Fruit fly (Drosophila melanogaster) whole organism, prepupa: ENCODE measurements around the gene CG1738.

Source experiments
- CG11294 ChIP-seq: fragments of 200-800 bp; sonication (Bioruptor generic); IDR thresholded peaks from 2 replicates; pipeline ENCODE4 v1.3.6; 2022; ENCODE audit warnings: missing biosample characterization, missing genetic modification characterization
- CG1621 ChIP-seq: fragments of 200-800 bp; sonication (Bioruptor generic); optimal IDR thresholded peaks from 3 replicates; lab custom pipeline; 2018; ENCODE audit warnings: missing biosample characterization, mild to moderate bottlenecking, missing genetic modification characterization
- CG16779 ChIP-seq: fragments of 200-800 bp; sonication (Bioruptor generic); optimal IDR thresholded peaks from 3 replicates; lab custom pipeline; 2017; ENCODE audit warnings: missing biosample characterization, mild to moderate bottlenecking, missing genetic modification characterization
- CG3032 ChIP-seq: fragments of 200-800 bp; optimal IDR thresholded peaks from 2 replicates; lab custom pipeline; 2019; ENCODE audit warnings: missing biosample characterization, mild to moderate bottlenecking, missing genetic modification characterization, moderate library complexity
- CG31627 ChIP-seq: fragments of 200-800 bp; sonication (Bioruptor generic); optimal IDR thresholded peaks from 3 replicates; lab custom pipeline; 2016; ENCODE audit warnings: missing biosample characterization, missing genetic modification characterization
- CG32006 ChIP-seq: fragments of 200-800 bp; sonication (Bioruptor generic); optimal IDR thresholded peaks from 3 replicates; lab custom pipeline; 2017; ENCODE audit warnings: missing biosample characterization, mild to moderate bottlenecking, missing genetic modification characterization
- CG34406 ChIP-seq: fragments of 200-800 bp; sonication (Bioruptor generic); optimal IDR thresholded peaks from 3 replicates; lab custom pipeline; 2016; ENCODE audit warnings: missing biosample characterization, missing genetic modification characterization
- CG3919 ChIP-seq: fragments of 200-800 bp; sonication (Bioruptor generic); optimal IDR thresholded peaks from 3 replicates; lab custom pipeline; 2016; ENCODE audit warnings: missing biosample characterization, missing genetic modification characterization
- CG4318 ChIP-seq: fragments of 200-800 bp; sonication (Bioruptor generic); optimal IDR thresholded peaks from 3 replicates; lab custom pipeline; 2017; ENCODE audit warnings: missing biosample characterization, mild to moderate bottlenecking, missing genetic modification characterization
- CG6163 ChIP-seq: fragments of 200-800 bp; sonication (Bioruptor generic); IDR thresholded peaks from 3 replicates; pipeline ENCODE4 v1.3.6; 2022; ENCODE audit warnings: missing biosample characterization, missing genetic modification characterization
- CG6276 ChIP-seq: fragments of 200-800 bp; sonication (Bioruptor generic); optimal IDR thresholded peaks from 2 replicates; lab custom pipeline; 2017; ENCODE audit warnings: missing biosample characterization, mild to moderate bottlenecking, missing genetic modification characterization
- CG6808 ChIP-seq: fragments of 200-800 bp; sonication (Bioruptor generic); optimal IDR thresholded peaks from 3 replicates; lab custom pipeline; 2017; ENCODE audit warnings: missing biosample characterization, missing genetic modification characterization, mild to moderate bottlenecking, moderate library complexity, missing genetic modification reagents
- CG6854 ChIP-seq: fragments of 200-800 bp; sonication (Bioruptor generic); optimal IDR thresholded peaks from 2 replicates; lab custom pipeline; 2017; ENCODE audit warnings: missing biosample characterization, mild to moderate bottlenecking, missing genetic modification characterization
- CG8119 ChIP-seq: fragments of 200-800 bp; sonication (Bioruptor generic); IDR thresholded peaks from 3 replicates; pipeline ENCODE4 v1.3.6; 2022; ENCODE audit warnings: missing biosample characterization, missing genetic modification characterization
- CG8319 ChIP-seq: fragments of 200-800 bp; sonication (Bioruptor generic); optimal IDR thresholded peaks from 3 replicates; lab custom pipeline; 2016; ENCODE audit warnings: missing biosample characterization, missing genetic modification characterization
- CG8632 ChIP-seq: fragments of 200-800 bp; sonication (Bioruptor generic); optimal IDR thresholded peaks from 3 replicates; lab custom pipeline; 2016; ENCODE audit warnings: missing biosample characterization, missing genetic modification characterization
- Eip78C ChIP-seq: fragments of 200-800 bp; sonication (Bioruptor generic); peaks from one replicate; lab custom pipeline; 2016; ENCODE audit warnings: missing biosample characterization, missing genetic modification characterization
- Eip93F ChIP-seq: fragments of 200-800 bp; sonication (Bioruptor generic); optimal IDR thresholded peaks from 2 replicates; lab custom pipeline; 2016; ENCODE audit warnings: missing biosample characterization, mild to moderate bottlenecking, missing genetic modification characterization
- Ets21C ChIP-seq: fragments of 200-800 bp; sonication (Bioruptor generic); optimal IDR thresholded peaks from 3 replicates; lab custom pipeline; 2016; ENCODE audit warnings: missing biosample characterization, missing genetic modification characterization
- Ets96B ChIP-seq: fragments of 200-800 bp; optimal IDR thresholded peaks from 2 replicates; lab custom pipeline; 2019; ENCODE audit warnings: missing biosample characterization, mild to moderate bottlenecking, missing genetic modification characterization, moderate library complexity
- Gug ChIP-seq: fragments of 200-800 bp; sonication (Bioruptor generic); IDR thresholded peaks from 2 replicates; pipeline ENCODE4 v1.3.6; 2022; ENCODE audit warnings: missing biosample characterization, missing genetic modification characterization
- Lpt ChIP-seq: fragments of 200-800 bp; sonication (Bioruptor generic); optimal IDR thresholded peaks from 3 replicates; lab custom pipeline; 2016; ENCODE audit warnings: missing biosample characterization, missing genetic modification characterization
- OdsH ChIP-seq: fragments of 200-800 bp; sonication (Bioruptor generic); optimal IDR thresholded peaks from 3 replicates; lab custom pipeline; 2016; ENCODE audit warnings: missing biosample characterization, missing genetic modification characterization
- Smox ChIP-seq: fragments of 200-800 bp; sonication (Bioruptor generic); optimal IDR thresholded peaks from 3 replicates; lab custom pipeline; 2016; ENCODE audit warnings: missing biosample characterization, missing genetic modification characterization
- Sox102F ChIP-seq: fragments of 200-800 bp; sonication (Bioruptor generic); optimal IDR thresholded peaks from 2 replicates; lab custom pipeline; 2016; ENCODE audit warnings: missing biosample characterization, mild to moderate bottlenecking, missing genetic modification characterization
- Sox14 ChIP-seq: fragments of 200-800 bp; sonication (Bioruptor generic); optimal IDR thresholded peaks from 3 replicates; lab custom pipeline; 2016; ENCODE audit warnings: missing biosample characterization, missing genetic modification characterization
- Sox15 ChIP-seq: fragments of 200-800 bp; sonication (Bioruptor generic); optimal IDR thresholded peaks from 3 replicates; lab custom pipeline; 2016; ENCODE audit warnings: missing biosample characterization, missing genetic modification characterization
- acj6 ChIP-seq: fragments of 200-800 bp; sonication (Bioruptor generic); optimal IDR thresholded peaks from 3 replicates; lab custom pipeline; 2016; ENCODE audit warnings: missing biosample characterization, missing genetic modification characterization
- cyc ChIP-seq: fragments of 200-800 bp; sonication (Bioruptor generic); optimal IDR thresholded peaks from 3 replicates; lab custom pipeline; 2016; ENCODE audit warnings: missing biosample characterization, missing genetic modification characterization
- dac ChIP-seq: fragments of 200-800 bp; sonication (Bioruptor generic); optimal IDR thresholded peaks from 2 replicates; lab custom pipeline; 2017; ENCODE audit warnings: missing biosample characterization, mild to moderate bottlenecking, missing genetic modification characterization
- dsx ChIP-seq: fragments of 200-800 bp; optimal IDR thresholded peaks from 3 replicates; lab custom pipeline; 2019; ENCODE audit warnings: missing biosample characterization, mild to moderate bottlenecking, missing genetic modification characterization, moderate library complexity; ENCODE audit not compliant: poor library complexity, severe bottlenecking
- eg ChIP-seq: fragments of 200-800 bp; sonication (Bioruptor generic); IDR thresholded peaks from 3 replicates; pipeline ENCODE4 v1.3.6; 2022; ENCODE audit warnings: missing biosample characterization, missing genetic modification characterization
- fkh ChIP-seq: fragments of 200-800 bp; sonication (Bioruptor generic); optimal IDR thresholded peaks from 3 replicates; lab custom pipeline; 2017; ENCODE audit warnings: missing biosample characterization, mild to moderate bottlenecking, missing genetic modification characterization, moderate library complexity
- net ChIP-seq: fragments of 200-800 bp; sonication (Bioruptor generic); optimal IDR thresholded peaks from 3 replicates; lab custom pipeline; 2016; ENCODE audit warnings: missing biosample characterization, missing genetic modification characterization
- pdm3 ChIP-seq: fragments of 200-800 bp; sonication (Bioruptor generic); optimal IDR thresholded peaks from 3 replicates; lab custom pipeline; 2016; ENCODE audit warnings: missing biosample characterization, missing genetic modification characterization
- salr ChIP-seq, 2 experiments: fragments of 200-800 bp; sonication (Bioruptor generic); optimal IDR thresholded peaks; 3 replicates each; lab custom pipeline; 2016 to 2018; ENCODE audit warnings: missing biosample characterization in 2 of 2, missing genetic modification characterization in 2 of 2, mild to moderate bottlenecking in 1 of 2
- spab ChIP-seq: fragments of 200-800 bp; sonication (Bioruptor generic); optimal IDR thresholded peaks from 2 replicates; lab custom pipeline; 2017; ENCODE audit warnings: missing biosample characterization, mild to moderate bottlenecking, missing genetic modification characterization, missing genetic modification reagents
- ss ChIP-seq, 2 experiments: fragments of 200-800 bp; sonication (Bioruptor generic); optimal IDR thresholded peaks; 2 replicates in 1 of 2; 3 replicates in 1 of 2; lab custom pipeline; 2017 to 2018; ENCODE audit warnings: mild to moderate bottlenecking in 2 of 2, missing biosample characterization in 2 of 2, missing genetic modification characterization in 2 of 2, moderate library complexity in 1 of 2
- svp ChIP-seq: fragments of 200-800 bp; sonication (Bioruptor generic); peaks from one replicate; lab custom pipeline; 2016; ENCODE audit warnings: missing biosample characterization, missing genetic modification characterization
- topi ChIP-seq: fragments of 200-800 bp; sonication (Bioruptor generic); optimal IDR thresholded peaks from 3 replicates; lab custom pipeline; 2016; ENCODE audit warnings: missing biosample characterization, missing genetic modification characterization

The CG1738 gene

DNA sequence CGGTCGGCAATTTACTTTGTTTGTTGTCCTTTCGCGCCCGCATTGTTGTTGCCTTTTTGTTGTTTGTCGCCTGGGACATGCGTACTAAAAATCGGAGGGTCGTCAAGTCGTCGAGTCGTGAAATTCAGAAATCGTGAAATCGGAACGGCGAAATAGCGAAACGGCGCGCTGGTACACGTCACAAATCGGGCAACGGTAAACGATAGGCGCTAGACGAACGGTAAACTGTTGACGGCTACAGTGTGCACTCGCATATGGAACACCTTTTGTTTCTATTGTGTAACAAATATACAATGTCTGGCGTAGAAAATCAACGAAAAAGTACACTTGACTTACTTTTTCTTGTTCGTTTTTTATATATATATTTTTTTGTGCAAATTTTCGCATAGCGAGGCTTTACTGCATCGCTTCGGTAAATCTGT is 35.2 kb downstream of the CG1738 start (continued):
- TF ChIP-seq spab (GFP tag; lab: Kevin White, UChicago) (peak; percentile 18), CG6808 (peak; percentile 9), salr (GFP tag; optimal IDR thresholded peaks at IDR 0.05; lab: Kevin White, UChicago) (no peak), CG6854 (no peak), Sox15 (GFP tag; lab: Kevin White, UChicago) (peak; percentile 7), Gug (peak; percentile 34), CG31627 (GFP tag; lab: Kevin White, UChicago) (no peak), CG32006 (GFP tag; lab: Kevin White, UChicago) (peak; percentile 37), Ets96B (tag; lab: Kevin White, UChicago) (peak; percentile 18), CG8319 (GFP tag; lab: Kevin White, UChicago) (no peak), CG3919 (GFP tag; lab: Kevin White, UChicago) (peak; percentile 29), Ets21C (GFP tag; lab: Kevin White, UChicago) (no peak), OdsH (peak; percentile 60), svp (GFP tag; lab: Kevin White, UChicago) (peak; percentile 36), CG3032 (tag; lab: Kevin White, UChicago) (peak; percentile 39), fkh (peak; percentile 12), ss (GFP tag; optimal IDR thresholded peaks at IDR 0.05; lab: Kevin White, UChicago) (peak; percentile 2 to 50), pdm3 (GFP tag; lab: Kevin White, UChicago) (peak; percentile 38), cyc (GFP tag; lab: Kevin White, UChicago) (peak; percentile 20), CG1621 (tag; lab: Kevin White, UChicago) (no peak)
- TF ChIP-seq, all 60 proteins: peak for 42

DNA sequence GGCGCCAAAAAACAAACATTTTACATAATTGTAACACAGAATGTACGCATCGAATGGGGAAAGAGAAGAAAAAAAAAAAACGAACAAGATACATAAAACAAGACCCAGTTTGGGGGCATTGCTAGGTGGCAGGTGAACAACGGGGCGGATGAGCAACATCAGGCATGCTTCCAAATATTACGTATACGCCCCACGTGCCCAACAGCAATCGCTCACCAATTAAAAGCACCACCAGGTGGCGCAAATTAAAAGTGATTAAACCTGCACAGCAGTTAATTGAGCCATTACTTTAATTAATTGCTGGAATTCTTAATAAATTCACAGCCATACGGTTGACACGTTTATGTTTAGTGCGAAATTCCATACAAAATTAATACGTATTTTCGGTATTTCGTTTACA is 36.6 kb downstream of the CG1738 start:
- TF ChIP-seq Smox (GFP tag; lab: Kevin White, UChicago) (no peak), dsx (GFP tag; lab: Kevin White, UChicago) (no peak), CG1621 (tag; lab: Kevin White, UChicago) (no peak), pdm3 (GFP tag; lab: Kevin White, UChicago) (no peak), OdsH (no peak), Sox102F (GFP tag; lab: Kevin White, UChicago) (no peak)
- TF ChIP-seq, all 60 proteins: peak for 0

DNA sequence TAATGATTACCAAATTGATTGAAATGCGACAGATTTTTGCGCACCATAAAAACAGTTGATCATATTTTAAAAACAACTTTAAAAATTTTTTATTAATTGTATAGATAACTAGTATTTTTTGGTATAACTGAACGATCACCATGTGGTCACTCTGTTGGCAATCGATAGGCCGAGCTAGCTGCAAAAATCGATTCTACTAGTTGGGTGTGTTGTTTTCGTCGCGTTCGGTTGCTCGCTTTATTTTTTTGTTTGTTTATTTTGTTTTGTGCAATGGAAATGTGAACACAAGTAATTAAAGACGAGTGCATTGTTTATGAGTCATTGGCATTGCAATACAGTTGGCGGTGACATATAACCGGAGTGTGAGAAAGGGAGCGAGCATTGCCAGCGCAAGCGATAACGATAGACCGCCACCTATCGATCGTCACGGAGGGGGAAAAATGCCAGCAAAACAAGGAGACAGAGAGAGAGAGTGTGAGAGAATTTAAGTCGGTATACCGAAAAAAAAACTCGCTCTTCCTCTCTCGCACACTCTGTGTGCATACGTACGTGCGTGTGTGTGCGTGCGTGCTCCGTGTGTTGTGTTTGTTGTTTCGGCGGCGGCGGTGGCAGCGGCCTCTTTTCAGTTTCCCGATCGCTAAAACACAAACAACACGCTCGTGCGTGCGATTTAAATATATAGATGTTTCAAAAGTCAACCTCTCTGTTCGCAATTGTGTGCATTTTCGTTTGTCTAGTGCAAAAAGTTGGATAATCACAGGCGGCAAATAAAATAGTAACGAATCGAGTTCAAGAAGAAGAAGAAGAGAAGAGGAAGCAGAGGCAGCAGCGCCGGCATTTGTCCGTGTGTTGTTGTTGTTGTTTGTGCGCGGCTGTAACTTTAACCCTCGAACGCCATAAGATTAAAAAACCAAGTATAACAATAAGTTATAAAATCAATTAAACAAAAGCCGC is 40.9 kb downstream of the CG1738 start:
- peak; percentile 48 for TF ChIP-seq svp (GFP tag; lab: Kevin White, UChicago)
- peak; percentile 45; the same call in 1 of the 3 replicates for TF ChIP-seq CG6163
- peak; percentile 9 for TF ChIP-seq CG1621 (tag; lab: Kevin White, UChicago)
- TF ChIP-seq Lpt (GFP tag; lab: Kevin White, UChicago): peak; percentile 40
- 0 out of 3 replicates have a peak, but pooled peaks have one; percentile 7 for TF ChIP-seq eg (GFP tag; lab: Robert Waterston, UW)
- TF ChIP-seq ss (GFP tag; optimal IDR thresholded peaks at IDR 0.05; lab: Kevin White, UChicago): peak in 1 of 2 experiments; percentile 28
- no peak for TF ChIP-seq Eip93F (GFP tag; lab: Kevin White, UChicago)
- no peak for TF ChIP-seq dac
- TF ChIP-seq CG6808: no peak
- TF ChIP-seq Eip78C (GFP tag; lab: Kevin White, UChicago): peak; percentile 16
- TF ChIP-seq fkh: peak; percentile 76
- TF ChIP-seq CG6276 (GFP tag; lab: Kevin White, UChicago): peak; percentile 36
- peak; percentile 32 for TF ChIP-seq CG6854
- TF ChIP-seq acj6: no peak

DNA sequence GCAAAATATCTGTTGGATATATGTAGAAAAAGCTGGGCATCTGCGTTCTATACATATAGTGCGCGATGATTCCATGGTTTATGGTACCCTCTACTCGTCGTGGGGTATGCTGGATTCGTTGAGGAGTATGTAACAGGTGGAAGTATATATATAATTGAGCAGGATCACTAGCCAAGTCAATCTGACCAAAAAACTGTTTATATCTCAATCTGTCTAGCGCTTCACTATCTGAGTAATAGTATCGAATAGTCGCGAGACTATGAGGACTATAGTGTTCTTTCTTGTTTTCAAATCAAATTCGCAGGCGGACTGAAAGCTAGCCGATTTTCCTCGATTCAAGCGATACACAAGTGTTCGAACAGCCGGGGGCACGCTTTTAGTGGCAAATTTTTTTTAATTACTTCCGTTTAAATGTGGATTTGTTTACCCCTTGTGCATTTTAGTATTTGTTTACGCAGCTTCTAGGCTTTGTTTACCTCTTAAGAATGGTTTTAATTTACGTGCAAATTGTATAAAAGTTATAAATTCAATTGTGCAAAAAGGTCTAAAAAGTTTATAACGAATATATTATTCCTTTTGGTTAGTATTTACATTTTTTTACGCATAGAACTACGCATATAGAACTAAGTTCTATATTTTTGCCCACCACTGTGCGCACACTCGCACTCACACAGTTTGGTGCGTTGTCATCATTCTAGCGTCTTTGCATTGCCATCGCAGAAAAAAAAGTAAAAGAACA is 41.9 kb downstream of the CG1738 start:
- TF ChIP-seq Smox (GFP tag; lab: Kevin White, UChicago) (peak; percentile 41), topi (GFP tag; lab: Kevin White, UChicago) (peak; percentile 44), CG8119 (GFP tag; lab: Robert Waterston, UW) (peak; percentile 83), CG16779 (tag; lab: Kevin White, UChicago) (peak; percentile 43), CG8319 (GFP tag; lab: Kevin White, UChicago) (peak; percentile 24), CG4318 (GFP tag; lab: Kevin White, UChicago) (peak; percentile 56), CG34406 (GFP tag; lab: Kevin White, UChicago) (peak; percentile 52), CG32006 (GFP tag; lab: Kevin White, UChicago) (peak; percentile 87), acj6 (peak; percentile 53), CG8632 (GFP tag; lab: Kevin White, UChicago) (peak; percentile 31), Ets96B (tag; lab: Kevin White, UChicago) (peak; percentile 55), CG11294 (GFP tag; lab: Robert Waterston, UW) (peak; percentile 73), CG6854 (no peak), CG6276 (GFP tag; lab: Kevin White, UChicago) (peak; percentile 83), net (GFP tag; lab: Kevin White, UChicago) (peak; percentile 57), Sox14 (peak; percentile 70), Gug (peak; percentile 87), ss (GFP tag; optimal IDR thresholded peaks at IDR 0.05; lab: Kevin White, UChicago) (peak in 1 of 2 experiments; percentile 28), salr (GFP tag; optimal IDR thresholded peaks at IDR 0.05; lab: Kevin White, UChicago) (peak in 1 of 2 experiments; percentile 59), Ets21C (GFP tag; lab: Kevin White, UChicago) (no peak)
